Fruit fly (Drosophila melanogaster) whole organism, prepupa: ENCODE data around the gene CG15916.

Source experiments
- Blimp-1 ChIP-seq: fragments of 200-800 bp; sonication (Bioruptor generic); optimal IDR thresholded peaks from 3 replicates; lab custom pipeline; 2017; ENCODE audit warnings: missing biosample characterization, missing genetic modification characterization, mild to moderate bottlenecking, moderate library complexity, missing genetic modification reagents
- CG10631 ChIP-seq: fragments of 200-800 bp; sonication (Bioruptor generic); optimal IDR thresholded peaks from 2 replicates; lab custom pipeline; 2016; ENCODE audit warnings: missing biosample characterization, missing genetic modification characterization
- CG10669 ChIP-seq: fragments of 200-800 bp; sonication (Bioruptor generic); optimal IDR thresholded peaks from 3 replicates; lab custom pipeline; 2018; ENCODE audit warnings: missing biosample characterization, mild to moderate bottlenecking, missing genetic modification characterization, moderate library complexity
- CG11294 ChIP-seq: fragments of 200-800 bp; sonication (Bioruptor generic); IDR thresholded peaks from 2 replicates; pipeline ENCODE4 v1.3.6; 2022; ENCODE audit warnings: missing biosample characterization, missing genetic modification characterization
- CG11762 ChIP-seq: fragments of 200-800 bp; sonication (Bioruptor generic); optimal IDR thresholded peaks from 3 replicates; lab custom pipeline; 2016; ENCODE audit warnings: missing biosample characterization, missing genetic modification characterization; ENCODE audit not compliant: insufficient read depth
- CG11902 ChIP-seq: fragments of 200-800 bp; sonication (Bioruptor generic); optimal IDR thresholded peaks from 3 replicates; lab custom pipeline; 2016; ENCODE audit warnings: missing biosample characterization, missing genetic modification characterization
- CG15336 ChIP-seq: fragments of 200-800 bp; sonication (Bioruptor generic); IDR thresholded peaks from 2 replicates; pipeline ENCODE4 v1.3.6; 2022; ENCODE audit warnings: missing biosample characterization, missing genetic modification characterization
- CG1621 ChIP-seq: fragments of 200-800 bp; sonication (Bioruptor generic); optimal IDR thresholded peaks from 3 replicates; lab custom pipeline; 2018; ENCODE audit warnings: missing biosample characterization, mild to moderate bottlenecking, missing genetic modification characterization
- CG16779 ChIP-seq: fragments of 200-800 bp; sonication (Bioruptor generic); optimal IDR thresholded peaks from 3 replicates; lab custom pipeline; 2017; ENCODE audit warnings: missing biosample characterization, mild to moderate bottlenecking, missing genetic modification characterization
- CG31627 ChIP-seq: fragments of 200-800 bp; sonication (Bioruptor generic); optimal IDR thresholded peaks from 3 replicates; lab custom pipeline; 2016; ENCODE audit warnings: missing biosample characterization, missing genetic modification characterization
- CG32006 ChIP-seq: fragments of 200-800 bp; sonication (Bioruptor generic); optimal IDR thresholded peaks from 3 replicates; lab custom pipeline; 2017; ENCODE audit warnings: missing biosample characterization, mild to moderate bottlenecking, missing genetic modification characterization
- CG34406 ChIP-seq: fragments of 200-800 bp; sonication (Bioruptor generic); optimal IDR thresholded peaks from 3 replicates; lab custom pipeline; 2016; ENCODE audit warnings: missing biosample characterization, missing genetic modification characterization
- CG3919 ChIP-seq: fragments of 200-800 bp; sonication (Bioruptor generic); optimal IDR thresholded peaks from 3 replicates; lab custom pipeline; 2016; ENCODE audit warnings: missing biosample characterization, missing genetic modification characterization
- CG4318 ChIP-seq: fragments of 200-800 bp; sonication (Bioruptor generic); optimal IDR thresholded peaks from 3 replicates; lab custom pipeline; 2017; ENCODE audit warnings: missing biosample characterization, mild to moderate bottlenecking, missing genetic modification characterization
- CG6163 ChIP-seq: fragments of 200-800 bp; sonication (Bioruptor generic); IDR thresholded peaks from 3 replicates; pipeline ENCODE4 v1.3.6; 2022; ENCODE audit warnings: missing biosample characterization, missing genetic modification characterization
- CG6276 ChIP-seq: fragments of 200-800 bp; sonication (Bioruptor generic); optimal IDR thresholded peaks from 2 replicates; lab custom pipeline; 2017; ENCODE audit warnings: missing biosample characterization, mild to moderate bottlenecking, missing genetic modification characterization
- CG6792 ChIP-seq: fragments of 200-800 bp; sonication (Bioruptor generic); optimal IDR thresholded peaks from 3 replicates; lab custom pipeline; 2016; ENCODE audit warnings: missing biosample characterization, missing genetic modification characterization
- CG6808 ChIP-seq: fragments of 200-800 bp; sonication (Bioruptor generic); optimal IDR thresholded peaks from 3 replicates; lab custom pipeline; 2017; ENCODE audit warnings: missing biosample characterization, missing genetic modification characterization, mild to moderate bottlenecking, moderate library complexity, missing genetic modification reagents
- CG6854 ChIP-seq: fragments of 200-800 bp; sonication (Bioruptor generic); optimal IDR thresholded peaks from 2 replicates; lab custom pipeline; 2017; ENCODE audit warnings: missing biosample characterization, mild to moderate bottlenecking, missing genetic modification characterization
- CG8119 ChIP-seq: fragments of 200-800 bp; sonication (Bioruptor generic); IDR thresholded peaks from 3 replicates; pipeline ENCODE4 v1.3.6; 2022; ENCODE audit warnings: missing biosample characterization, missing genetic modification characterization
- CG8319 ChIP-seq: fragments of 200-800 bp; sonication (Bioruptor generic); optimal IDR thresholded peaks from 3 replicates; lab custom pipeline; 2016; ENCODE audit warnings: missing biosample characterization, missing genetic modification characterization
- CG8632 ChIP-seq: fragments of 200-800 bp; sonication (Bioruptor generic); optimal IDR thresholded peaks from 3 replicates; lab custom pipeline; 2016; ENCODE audit warnings: missing biosample characterization, missing genetic modification characterization
- CG9139 ChIP-seq: fragments of 200-800 bp; sonication (Bioruptor generic); optimal IDR thresholded peaks from 3 replicates; lab custom pipeline; 2017; ENCODE audit warnings: missing biosample characterization, mild to moderate bottlenecking, missing genetic modification characterization
- Eip75B ChIP-seq: fragments of 200-800 bp; sonication (Bioruptor generic); optimal IDR thresholded peaks from 3 replicates; lab custom pipeline; 2016; ENCODE audit warnings: missing biosample characterization, missing genetic modification characterization
- Eip78C ChIP-seq: fragments of 200-800 bp; sonication (Bioruptor generic); peaks from one replicate; lab custom pipeline; 2016; ENCODE audit warnings: missing biosample characterization, missing genetic modification characterization
- Eip93F ChIP-seq: fragments of 200-800 bp; sonication (Bioruptor generic); optimal IDR thresholded peaks from 2 replicates; lab custom pipeline; 2016; ENCODE audit warnings: missing biosample characterization, mild to moderate bottlenecking, missing genetic modification characterization
- Ets21C ChIP-seq: fragments of 200-800 bp; sonication (Bioruptor generic); optimal IDR thresholded peaks from 3 replicates; lab custom pipeline; 2016; ENCODE audit warnings: missing biosample characterization, missing genetic modification characterization
- Ets96B ChIP-seq: fragments of 200-800 bp; optimal IDR thresholded peaks from 2 replicates; lab custom pipeline; 2019; ENCODE audit warnings: missing biosample characterization, mild to moderate bottlenecking, missing genetic modification characterization, moderate library complexity
- Gug ChIP-seq: fragments of 200-800 bp; sonication (Bioruptor generic); IDR thresholded peaks from 2 replicates; pipeline ENCODE4 v1.3.6; 2022; ENCODE audit warnings: missing biosample characterization, missing genetic modification characterization
- Hr38 ChIP-seq: sonication (Bioruptor generic); optimal IDR thresholded peaks from 2 replicates; lab custom pipeline; 2016; ENCODE audit warnings: missing biosample characterization, missing genetic modification characterization
- Hr39 ChIP-seq: fragments of 200-800 bp; sonication (Bioruptor generic); optimal IDR thresholded peaks from 2 replicates; lab custom pipeline; 2016; ENCODE audit warnings: missing biosample characterization, missing genetic modification characterization
- Hr4 ChIP-seq: fragments of 200-800 bp; sonication (Bioruptor generic); optimal IDR thresholded peaks from 3 replicates; lab custom pipeline; 2016; ENCODE audit warnings: missing biosample characterization, missing genetic modification characterization
- Lpt ChIP-seq: fragments of 200-800 bp; sonication (Bioruptor generic); optimal IDR thresholded peaks from 3 replicates; lab custom pipeline; 2016; ENCODE audit warnings: missing biosample characterization, missing genetic modification characterization
- Met ChIP-seq: fragments of 200-800 bp; sonication (Bioruptor generic); optimal IDR thresholded peaks from 3 replicates; lab custom pipeline; 2016; ENCODE audit warnings: missing biosample characterization, missing genetic modification characterization
- OdsH ChIP-seq: fragments of 200-800 bp; sonication (Bioruptor generic); optimal IDR thresholded peaks from 3 replicates; lab custom pipeline; 2016; ENCODE audit warnings: missing biosample characterization, missing genetic modification characterization
- Smox ChIP-seq: fragments of 200-800 bp; sonication (Bioruptor generic); optimal IDR thresholded peaks from 3 replicates; lab custom pipeline; 2016; ENCODE audit warnings: missing biosample characterization, missing genetic modification characterization
- Sox14 ChIP-seq: fragments of 200-800 bp; sonication (Bioruptor generic); optimal IDR thresholded peaks from 3 replicates; lab custom pipeline; 2016; ENCODE audit warnings: missing biosample characterization, missing genetic modification characterization
- Sox15 ChIP-seq: fragments of 200-800 bp; sonication (Bioruptor generic); optimal IDR thresholded peaks from 3 replicates; lab custom pipeline; 2016; ENCODE audit warnings: missing biosample characterization, missing genetic modification characterization
- achi ChIP-seq: fragments of 200-800 bp; sonication (Bioruptor generic); optimal IDR thresholded peaks from 3 replicates; lab custom pipeline; 2016; ENCODE audit warnings: missing biosample characterization, missing genetic modification characterization
- cyc ChIP-seq: fragments of 200-800 bp; sonication (Bioruptor generic); optimal IDR thresholded peaks from 3 replicates; lab custom pipeline; 2016; ENCODE audit warnings: missing biosample characterization, missing genetic modification characterization
- dsx ChIP-seq: fragments of 200-800 bp; optimal IDR thresholded peaks from 3 replicates; lab custom pipeline; 2019; ENCODE audit warnings: missing biosample characterization, mild to moderate bottlenecking, missing genetic modification characterization, moderate library complexity; ENCODE audit not compliant: poor library complexity, severe bottlenecking
- eg ChIP-seq: fragments of 200-800 bp; sonication (Bioruptor generic); IDR thresholded peaks from 3 replicates; pipeline ENCODE4 v1.3.6; 2022; ENCODE audit warnings: missing biosample characterization, missing genetic modification characterization
- esn ChIP-seq: fragments of 200-800 bp; sonication (Bioruptor generic); optimal IDR thresholded peaks from 2 replicates; lab custom pipeline; 2016; ENCODE audit warnings: missing biosample characterization, mild to moderate bottlenecking, missing genetic modification characterization, moderate library complexity
- fd85E ChIP-seq: fragments of 200-800 bp; sonication (Bioruptor generic); optimal IDR thresholded peaks from 3 replicates; lab custom pipeline; 2016; ENCODE audit warnings: missing biosample characterization, missing genetic modification characterization
- fkh ChIP-seq: fragments of 200-800 bp; sonication (Bioruptor generic); optimal IDR thresholded peaks from 3 replicates; lab custom pipeline; 2017; ENCODE audit warnings: missing biosample characterization, mild to moderate bottlenecking, missing genetic modification characterization, moderate library complexity
- lz ChIP-seq: fragments of 200-800 bp; sonication (Bioruptor generic); optimal IDR thresholded peaks from 3 replicates; lab custom pipeline; 2016; ENCODE audit warnings: missing biosample characterization, missing genetic modification characterization
- pdm3 ChIP-seq: fragments of 200-800 bp; sonication (Bioruptor generic); optimal IDR thresholded peaks from 3 replicates; lab custom pipeline; 2016; ENCODE audit warnings: missing biosample characterization, missing genetic modification characterization
- salr ChIP-seq, 2 experiments: fragments of 200-800 bp; sonication (Bioruptor generic); optimal IDR thresholded peaks; 3 replicates each; lab custom pipeline; 2016 to 2018; ENCODE audit warnings: missing biosample characterization in 2 of 2, missing genetic modification characterization in 2 of 2, mild to moderate bottlenecking in 1 of 2
- spab ChIP-seq: fragments of 200-800 bp; sonication (Bioruptor generic); optimal IDR thresholded peaks from 2 replicates; lab custom pipeline; 2017; ENCODE audit warnings: missing biosample characterization, mild to moderate bottlenecking, missing genetic modification characterization, missing genetic modification reagents
- ss ChIP-seq, 2 experiments: fragments of 200-800 bp; sonication (Bioruptor generic); optimal IDR thresholded peaks; 2 replicates in 1 of 2; 3 replicates in 1 of 2; lab custom pipeline; 2017 to 2018; ENCODE audit warnings: mild to moderate bottlenecking in 2 of 2, missing biosample characterization in 2 of 2, missing genetic modification characterization in 2 of 2, moderate library complexity in 1 of 2
- svp ChIP-seq: fragments of 200-800 bp; sonication (Bioruptor generic); peaks from one replicate; lab custom pipeline; 2016; ENCODE audit warnings: missing biosample characterization, missing genetic modification characterization
- topi ChIP-seq: fragments of 200-800 bp; sonication (Bioruptor generic); optimal IDR thresholded peaks from 3 replicates; lab custom pipeline; 2016; ENCODE audit warnings: missing biosample characterization, missing genetic modification characterization
- vri ChIP-seq: fragments of 200-800 bp; sonication (Bioruptor generic); optimal IDR thresholded peaks from 3 replicates; lab custom pipeline; 2016; ENCODE audit warnings: missing biosample characterization, mild to moderate bottlenecking, missing genetic modification characterization

The CG15916 gene

DNA sequence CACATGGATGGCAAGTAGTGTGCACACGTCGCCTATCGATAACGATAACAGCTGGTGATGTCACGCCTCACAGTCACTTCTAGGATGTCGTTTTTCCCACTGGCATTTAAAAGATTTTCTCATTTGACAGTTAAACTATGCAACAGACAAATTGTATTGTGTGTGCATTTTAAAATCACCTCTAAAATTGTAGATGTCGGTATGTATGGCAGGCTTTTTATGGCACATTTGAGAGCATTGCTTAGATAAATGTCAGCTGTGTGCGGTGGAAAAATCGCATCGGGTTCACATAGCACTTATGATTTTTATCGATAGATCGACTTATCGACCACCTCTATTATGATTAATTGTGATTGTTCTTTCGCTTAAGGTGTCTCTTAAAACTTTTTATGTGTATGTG, 46.2 kb upstream of the CG15916 start, which contains the start of the genes ArgRS and CG8578:
Gene ArgRS (minus strand): TSS at position 7 of the 400 bp plus-strand sequence.
Gene CG8578 (plus strand): TSS at position 338 of the 400 bp plus-strand sequence.
- TF ChIP-seq fkh = no peak
- peak; percentile 91 for TF ChIP-seq Eip78C (GFP tag; lab: Kevin White, UChicago)
- no peak for TF ChIP-seq CG6163 (GFP tag; lab: Robert Waterston, UW)
- no peak for TF ChIP-seq CG1621
- no peak for TF ChIP-seq CG9139 (GFP tag; lab: Kevin White, UChicago)
- TF ChIP-seq Blimp-1 = no peak
- TF ChIP-seq CG11762 = peak; percentile 29
- no peak for TF ChIP-seq CG3919 (GFP tag; lab: Kevin White, UChicago)
- TF ChIP-seq CG8319 (GFP tag; lab: Kevin White, UChicago) = no peak
- TF ChIP-seq CG15336 (GFP tag; lab: Robert Waterston, UW) = peak; percentile 29; the same call in 1 of the 2 replicates
- TF ChIP-seq Gug (GFP tag; lab: Robert Waterston, UW) = peak; percentile 78
- peak; percentile 36 for TF ChIP-seq cyc
- TF ChIP-seq CG16779 = no peak
- TF ChIP-seq pdm3 (GFP tag; lab: Kevin White, UChicago) = no peak
- TF ChIP-seq CG6792 (GFP tag; lab: Kevin White, UChicago) = peak; percentile 20
- no peak for TF ChIP-seq vri (GFP tag; lab: Kevin White, UChicago)
- no peak for TF ChIP-seq dsx (GFP tag; lab: Kevin White, UChicago)
- TF ChIP-seq CG6854 (GFP tag; lab: Kevin White, UChicago) = no peak
- no peak for TF ChIP-seq CG32006 (GFP tag; lab: Kevin White, UChicago)
- no peak for TF ChIP-seq salr (GFP tag; optimal IDR thresholded peaks at IDR 0.05; lab: Kevin White, UChicago)
- no peak for TF ChIP-seq CG10669 (GFP tag; lab: Kevin White, UChicago)
- peak; percentile 17 for TF ChIP-seq OdsH (GFP tag; lab: Kevin White, UChicago)
- no peak for TF ChIP-seq Hr38
- no peak; the same call in 2 of the 3 replicates for TF ChIP-seq eg (GFP tag; lab: Robert Waterston, UW)
- TF ChIP-seq CG34406 (GFP tag; lab: Kevin White, UChicago) = no peak
- TF ChIP-seq CG6808 (GFP tag; lab: Kevin White, UChicago) = no peak
- no peak for TF ChIP-seq CG8632 (GFP tag; lab: Kevin White, UChicago)
- TF ChIP-seq lz (GFP tag; lab: Kevin White, UChicago) = peak; percentile 74
- no peak for TF ChIP-seq Smox (GFP tag; lab: Kevin White, UChicago)
- no peak for TF ChIP-seq achi
- peak; percentile 62 for TF ChIP-seq Sox14 (GFP tag; lab: Kevin White, UChicago)
- TF ChIP-seq CG10631 (GFP tag; lab: Kevin White, UChicago) = peak; percentile 58
- peak in 1 of 2 experiments; percentile 67 for TF ChIP-seq ss (GFP tag; optimal IDR thresholded peaks at IDR 0.05; lab: Kevin White, UChicago)
- TF ChIP-seq CG31627 (GFP tag; lab: Kevin White, UChicago) = peak; percentile 49
- no peak for TF ChIP-seq fd85E (GFP tag; lab: Kevin White, UChicago)
- TF ChIP-seq Lpt (GFP tag; lab: Kevin White, UChicago) = no peak
- TF ChIP-seq Eip93F (GFP tag; lab: Kevin White, UChicago) = no peak
- TF ChIP-seq Ets21C (GFP tag; lab: Kevin White, UChicago) = peak; percentile 44
- TF ChIP-seq Eip75B = peak; percentile 80
- TF ChIP-seq CG6276 = no peak
- 0 out of 2 replicates have a peak, but pooled peaks have one; percentile 33 for TF ChIP-seq CG11294
- TF ChIP-seq Met (GFP tag; lab: Kevin White, UChicago) = peak; percentile 39
- TF ChIP-seq topi (GFP tag; lab: Kevin White, UChicago) = peak; percentile 62
- no peak for TF ChIP-seq CG8119 (GFP tag; lab: Robert Waterston, UW)
- no peak for TF ChIP-seq spab
- peak; percentile 43 for TF ChIP-seq esn (GFP tag; lab: Kevin White, UChicago)
- peak; percentile 60 for TF ChIP-seq Hr39 (GFP tag; lab: Kevin White, UChicago)
- peak; percentile 27 for TF ChIP-seq Sox15 (GFP tag; lab: Kevin White, UChicago)
- TF ChIP-seq Hr4 (GFP tag; lab: Kevin White, UChicago) = peak; percentile 72
- TF ChIP-seq Ets96B (tag; lab: Kevin White, UChicago) = no peak
- no peak for TF ChIP-seq svp (GFP tag; lab: Kevin White, UChicago)
- TF ChIP-seq CG4318 (GFP tag; lab: Kevin White, UChicago) = no peak
- TF ChIP-seq CG11902 (GFP tag; lab: Kevin White, UChicago) = no peak
